Fruit fly (Drosophila melanogaster) whole organism, embryonic: Measurements from ENCODE around the gene Ntf-2.

Experiments
- Bgb ChIP-seq: fragments of 200-800 bp; sonication (Bioruptor generic); IDR thresholded peaks from 2 replicates; pipeline ENCODE4 v1.3.6; 2022; ENCODE audit warnings: missing biosample characterization, missing genetic modification characterization; ENCODE audit not compliant: partially characterized antibody
- CG10654 ChIP-seq: fragments of 200-800 bp; sonication (Bioruptor generic); optimal IDR thresholded peaks from 2 replicates; lab custom pipeline; 2016; ENCODE audit warnings: missing biosample characterization, missing genetic modification characterization
- CG17612 ChIP-seq: fragments of 200-800 bp; sonication (Bioruptor generic); IDR thresholded peaks from 2 replicates; pipeline ENCODE4 v1.3.6; 2022; ENCODE audit warnings: missing biosample characterization, missing genetic modification characterization
- CG5180 ChIP-seq: fragments of 200-800 bp; sonication (Bioruptor generic); optimal IDR thresholded peaks from 3 replicates; lab custom pipeline; 2017; ENCODE audit warnings: missing biosample characterization, missing genetic modification characterization, mild to moderate bottlenecking, moderate library complexity, missing genetic modification reagents

- TF ChIP-seq Bgb (GFP tag; lab: Robert Waterston, UW): no peak
- TF ChIP-seq CG10654 (GFP tag; lab: Kevin White, UChicago): no peak
- no peak for TF ChIP-seq CG5180 (GFP tag; lab: Kevin White, UChicago)
- TF ChIP-seq CG17612 (GFP tag; lab: Robert Waterston, UW): no peak
These were observed 36.6 kb downstream of the Ntf-2 start for dm6 chrX:21071693-21072357.
